Worm (Caenorhabditis elegans) whole organism, midembryonic: ENCODE measurements around the gene T07F10.5.

ENCODE experiments used
- cog-1 ChIP-seq: sonication (generic microtip); optimal IDR thresholded peaks from 2 replicates; lab custom pipeline; 2016; ENCODE audit warnings: missing genetic modification characterization, missing compliant biosample characterization
- flt-1 ChIP-seq: fragments of 200-800 bp; sonication (Bioruptor generic); IDR thresholded peaks from 2 replicates; pipeline ENCODE4 v1.3.6; 2022; ENCODE audit warnings: missing genetic modification characterization, missing compliant biosample characterization
- klf-2 ChIP-seq: fragments of 200-800 bp; sonication (Bioruptor generic); conservative IDR thresholded peaks from 2 replicates; pipeline ENCODE4 v1.3.6; 2022; ENCODE audit warnings: missing genetic modification reagents, missing genetic modification characterization, missing compliant biosample characterization
- med-1 ChIP-seq: sonication (generic microtip); optimal IDR thresholded peaks from 2 replicates; lab custom pipeline; 2017; ENCODE audit warnings: missing genetic modification characterization, mild to moderate bottlenecking, missing compliant biosample characterization, antibody characterized with exemption, missing genetic modification reagents; ENCODE audit not compliant: insufficient read depth
- ref-1 ChIP-seq: fragments of 200-800 bp; sonication (Bioruptor generic); conservative IDR thresholded peaks from 2 replicates; pipeline ENCODE4 v1.3.6; 2022; ENCODE audit warnings: missing genetic modification reagents, missing genetic modification characterization, missing compliant biosample characterization
- tab-1 ChIP-seq: fragments of 200-800 bp; sonication (Bioruptor generic); IDR thresholded peaks from 2 replicates; pipeline ENCODE4 v1.3.6; 2022; ENCODE audit warnings: missing genetic modification characterization, missing compliant biosample characterization
- ztf-23 ChIP-seq: fragments of 200-800 bp; sonication (Bioruptor generic); IDR thresholded peaks from 2 replicates; pipeline ENCODE4 v1.3.6; 2022; ENCODE audit warnings: missing genetic modification reagents, missing genetic modification characterization, missing compliant biosample characterization

DNA sequence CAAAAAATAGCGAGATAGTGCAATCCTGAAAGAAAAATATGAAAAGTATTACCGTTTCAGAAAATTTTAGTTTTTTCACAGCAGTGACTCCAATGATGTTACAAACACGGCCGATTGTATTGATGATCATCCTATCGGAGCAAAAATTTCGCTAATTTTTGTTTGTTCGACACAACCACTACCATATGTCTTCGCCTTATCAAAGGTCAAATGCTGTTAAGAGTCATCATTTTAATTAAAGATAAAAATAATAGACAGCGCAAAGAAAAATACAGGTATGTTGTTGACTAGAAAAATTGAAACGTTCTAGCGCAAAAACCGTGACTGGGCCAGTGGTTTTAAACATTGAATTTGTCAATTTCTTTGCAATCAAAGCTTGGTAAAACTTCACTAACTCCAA is 13.4 kb upstream of the T07F10.5 start:
- no peak for TF ChIP-seq ref-1 (GFP tag; lab: Robert Waterston, UW)
- TF ChIP-seq ztf-23 (GFP tag; lab: Robert Waterston, UW), result no peak
- TF ChIP-seq cog-1 (tag; lab: Kevin White, UChicago), result no peak
- TF ChIP-seq tab-1, result no peak
- no peak for TF ChIP-seq flt-1 (GFP tag; lab: Robert Waterston, UW)
- TF ChIP-seq med-1 (GFP tag; lab: Kevin White, UChicago), result no peak
- TF ChIP-seq klf-2, result no peak
